Worm (Caenorhabditis elegans) whole organism, late embryonic: Measurements from ENCODE around the gene C01F1.5.

Experiments
- C38D4.7 ChIP-seq: fragments of 200-800 bp; sonication (Bioruptor generic); optimal IDR thresholded peaks from 2 replicates; lab custom pipeline; 2018; ENCODE audit warnings: mild to moderate bottlenecking, missing genetic modification characterization, moderate library complexity, missing compliant biosample characterization
- F13H6.1 ChIP-seq: sonication (generic microtip); optimal IDR thresholded peaks from 2 replicates; lab custom pipeline; 2016; ENCODE audit warnings: missing genetic modification characterization, missing compliant biosample characterization
- Y22D7AL.16 ChIP-seq: sonication (generic microtip); optimal IDR thresholded peaks from 2 replicates; lab custom pipeline; 2016; ENCODE audit warnings: missing genetic modification characterization, missing compliant biosample characterization
- ama-1 ChIP-seq: fragments of 150-350 bp; optimal IDR thresholded peaks from 2 replicates; lab custom pipeline; 2014
- ceh-14 ChIP-seq: sonication (generic microtip); optimal IDR thresholded peaks from 2 replicates; lab custom pipeline; 2016; ENCODE audit warnings: missing genotype, missing genetic modification characterization, missing compliant biosample characterization
- ceh-31 ChIP-seq: sonication (generic microtip); optimal IDR thresholded peaks from 2 replicates; lab custom pipeline; 2016; ENCODE audit warnings: missing genetic modification characterization, missing compliant biosample characterization
- ceh-34 ChIP-seq: sonication (generic microtip); optimal IDR thresholded peaks from 2 replicates; lab custom pipeline; 2016; ENCODE audit warnings: mild to moderate bottlenecking, missing genetic modification characterization, missing compliant biosample characterization
- ceh-45 ChIP-seq: fragments of 200-800 bp; sonication (Bioruptor generic); IDR thresholded peaks from 2 replicates; pipeline ENCODE4 v1.3.6; 2022; ENCODE audit warnings: missing genetic modification reagents, missing genetic modification characterization, missing compliant biosample characterization
- ceh-6 ChIP-seq: fragments of 200-800 bp; sonication (Bioruptor generic); optimal IDR thresholded peaks from 2 replicates; lab custom pipeline; 2018; ENCODE audit warnings: mild to moderate bottlenecking, missing genetic modification characterization, missing compliant biosample characterization
- che-1 ChIP-seq: sonication (generic microtip); optimal IDR thresholded peaks from 2 replicates; lab custom pipeline; 2016; ENCODE audit warnings: mild to moderate bottlenecking, missing genetic modification characterization, missing compliant biosample characterization
- dve-1 ChIP-seq: sonication (generic microtip); optimal IDR thresholded peaks from 2 replicates; lab custom pipeline; 2017; ENCODE audit warnings: antibody characterized with exemption, mild to moderate bottlenecking, missing genetic modification characterization, missing compliant biosample characterization
- elt-4 ChIP-seq: sonication (generic microtip); optimal IDR thresholded peaks from 2 replicates; lab custom pipeline; 2016; ENCODE audit warnings: missing genetic modification characterization, missing compliant biosample characterization
- ets-4 ChIP-seq: sonication (generic microtip); optimal IDR thresholded peaks from 2 replicates; lab custom pipeline; 2016; ENCODE audit warnings: missing genetic modification characterization, missing compliant biosample characterization
- eyg-1 ChIP-seq: sonication (generic microtip); optimal IDR thresholded peaks from 2 replicates; lab custom pipeline; 2016; ENCODE audit warnings: missing genotype, missing genetic modification characterization, missing compliant biosample characterization
- fax-1 ChIP-seq: sonication (generic microtip); optimal IDR thresholded peaks from 2 replicates; lab custom pipeline; 2016; ENCODE audit warnings: missing genotype, missing genetic modification characterization, missing compliant biosample characterization
- fkh-10 ChIP-seq: fragments of 150-350 bp; optimal IDR thresholded peaks from 2 replicates; lab custom pipeline; 2014; ENCODE audit warnings: missing biosample characterization, missing genetic modification reagents, missing genetic modification characterization
- fkh-6 ChIP-seq: sonication (generic microtip); optimal IDR thresholded peaks from 2 replicates; lab custom pipeline; 2016; ENCODE audit warnings: missing genetic modification characterization, missing compliant biosample characterization
- hlh-15 ChIP-seq: sonication (generic microtip); optimal IDR thresholded peaks from 2 replicates; lab custom pipeline; 2016; ENCODE audit warnings: missing genetic modification characterization, missing compliant biosample characterization
- hlh-30 ChIP-seq: sonication (generic microtip); optimal IDR thresholded peaks from 2 replicates; lab custom pipeline; 2017; ENCODE audit warnings: antibody characterized with exemption, missing genetic modification characterization, missing compliant biosample characterization; ENCODE audit not compliant: insufficient read depth
- hlh-8 ChIP-seq: sonication (generic microtip); optimal IDR thresholded peaks from 2 replicates; lab custom pipeline; 2016; ENCODE audit warnings: missing genotype, missing genetic modification characterization, missing compliant biosample characterization
- lin-11 ChIP-seq: fragments of 200-800 bp; sonication (Bioruptor generic); optimal IDR thresholded peaks from 2 replicates; lab custom pipeline; 2018; ENCODE audit warnings: mild to moderate bottlenecking, missing genetic modification characterization, missing compliant biosample characterization
- madf-2 ChIP-seq: sonication (generic microtip); optimal IDR thresholded peaks from 2 replicates; lab custom pipeline; 2017; ENCODE audit warnings: missing genetic modification characterization, missing compliant biosample characterization
- nfya-1 ChIP-seq: sonication (generic microtip); optimal IDR thresholded peaks from 2 replicates; lab custom pipeline; 2017; ENCODE audit warnings: missing genetic modification characterization, mild to moderate bottlenecking, missing compliant biosample characterization, antibody characterized with exemption, moderate library complexity
- nhr-11 ChIP-seq: fragments of 150-350 bp; optimal IDR thresholded peaks from 2 replicates; lab custom pipeline; 2014; ENCODE audit warnings: missing biosample characterization, missing genetic modification characterization
- nhr-232 ChIP-seq: sonication (generic microtip); optimal IDR thresholded peaks from 2 replicates; lab custom pipeline; 2016; ENCODE audit warnings: missing genetic modification characterization, missing compliant biosample characterization
- odd-2 ChIP-seq: sonication (generic microtip); optimal IDR thresholded peaks from 2 replicates; lab custom pipeline; 2017; ENCODE audit warnings: antibody characterized with exemption, mild to moderate bottlenecking, missing genetic modification characterization, missing compliant biosample characterization
- pag-3 ChIP-seq: sonication (generic microtip); optimal IDR thresholded peaks from 2 replicates; lab custom pipeline; 2016; ENCODE audit warnings: missing compliant biosample characterization, missing genetic modification characterization, borderline replicate concordance
- pat-9 ChIP-seq: fragments of 200-800 bp; sonication (Bioruptor generic); optimal IDR thresholded peaks from 2 replicates; lab custom pipeline; 2018; ENCODE audit warnings: mild to moderate bottlenecking, missing genetic modification characterization, moderate library complexity, missing compliant biosample characterization
- pha-4 ChIP-seq: fragments of 150-350 bp; optimal IDR thresholded peaks from 2 replicates; lab custom pipeline; 2018; ENCODE audit warnings: missing biosample characterization, missing genetic modification reagents, missing genetic modification characterization
- pqm-1 ChIP-seq: sonication (generic microtip); optimal IDR thresholded peaks from 2 replicates; lab custom pipeline; 2016; ENCODE audit warnings: missing genetic modification characterization, missing compliant biosample characterization
- pros-1 ChIP-seq: fragments of 150-350 bp; optimal IDR thresholded peaks from 2 replicates; lab custom pipeline; 2014; ENCODE audit warnings: missing biosample characterization, missing genetic modification reagents, missing genetic modification characterization
- sdc-2 ChIP-seq: sonication (generic microtip); optimal IDR thresholded peaks from 2 replicates; lab custom pipeline; 2016; ENCODE audit warnings: missing genotype, missing genetic modification characterization, missing compliant biosample characterization
- sox-4 ChIP-seq: sonication (generic microtip); optimal IDR thresholded peaks from 2 replicates; lab custom pipeline; 2017; ENCODE audit warnings: mild to moderate bottlenecking, missing genetic modification characterization, inconsistent platforms, missing compliant biosample characterization
- syd-9 ChIP-seq: sonication (generic microtip); optimal IDR thresholded peaks from 2 replicates; lab custom pipeline; 2016; ENCODE audit warnings: mild to moderate bottlenecking, missing genetic modification characterization, moderate library complexity, missing compliant biosample characterization
- tbx-7 ChIP-seq: sonication (generic microtip); optimal IDR thresholded peaks from 2 replicates; lab custom pipeline; 2016; ENCODE audit warnings: missing genotype, missing genetic modification characterization, missing compliant biosample characterization
- ttx-3 ChIP-seq: sonication (generic microtip); optimal IDR thresholded peaks from 2 replicates; lab custom pipeline; 2016; ENCODE audit warnings: missing genetic modification reagents, missing genetic modification characterization, missing compliant biosample characterization
- unc-3 ChIP-seq, 2 experiments: fragments of 200-800 bp in 1 of 2; sonication (Bioruptor generic) in 1 of 2; sonication (generic microtip) in 1 of 2; conservative IDR thresholded peaks in 1 of 2; optimal IDR thresholded peaks in 1 of 2; 2 replicates each; pipeline versions ENCODE4 v1.3.6 to Lab custom; 2016 to 2022; ENCODE audit warnings: missing compliant biosample characterization in 2 of 2, missing genetic modification characterization in 2 of 2, missing genetic modification reagents in 1 of 2
- unc-55 ChIP-seq: sonication (generic microtip); optimal IDR thresholded peaks from 2 replicates; lab custom pipeline; 2017; ENCODE audit warnings: missing biosample characterization, missing genetic modification reagents, missing genetic modification characterization
- zip-5 ChIP-seq: sonication (generic microtip); optimal IDR thresholded peaks from 2 replicates; lab custom pipeline; 2016; ENCODE audit warnings: missing genetic modification characterization, missing compliant biosample characterization

Gene C01F1.5

ce11 chrII:4316011-4316410 is 34.4 kb upstream of the C01F1.5 start, which contains the start of gene srw-40:
srw-40 (minus strand) TSS chrII:4316111.
- no peak for TF ChIP-seq hlh-15 (tag; lab: Kevin White, UChicago)
- TF ChIP-seq fkh-6 (tag; lab: Kevin White, UChicago), result no peak
- no peak for TF ChIP-seq odd-2 (tag; lab: Kevin White, UChicago)
- no peak for TF ChIP-seq fax-1
- TF ChIP-seq syd-9 (tag; lab: Kevin White, UChicago), result no peak
- TF ChIP-seq pros-1 (tag; lab: Kevin White, UChicago), result no peak
- no peak for TF ChIP-seq pag-3 (tag; lab: Kevin White, UChicago)
- no peak for TF ChIP-seq unc-3 (GFP tag; conservative IDR thresholded peaks at IDR 0.05; lab: Robert Waterston, UW)
- TF ChIP-seq unc-3 (tag; optimal IDR thresholded peaks at IDR 0.05; lab: Kevin White, UChicago), result no peak
- no peak for TF ChIP-seq C38D4.7
- no peak for TF ChIP-seq sox-4 (tag; lab: Kevin White, UChicago)
- no peak for TF ChIP-seq F13H6.1 (tag; lab: Kevin White, UChicago)

- TF ChIP-seq dve-1 (tag; lab: Kevin White, UChicago) (peak; percentile 40), ceh-34 (no peak)
Observed at ce11 chrII:4312115-4312514, 30.5 kb upstream of the C01F1.5 start, which contains the start of gene plep-1. plep-1 (minus strand) TSS chrII:4312215.

ce11 chrII:4309112-4309511 is 27.5 kb upstream of the C01F1.5 start:
- peak; percentile 76 for TF ChIP-seq unc-55

- no peak for TF ChIP-seq elt-4 (tag; lab: Kevin White, UChicago)
- no peak for TF ChIP-seq pqm-1 (tag; lab: Kevin White, UChicago)
- TF ChIP-seq nfya-1, result no peak
- no peak for TF ChIP-seq ceh-14 (tag; lab: Kevin White, UChicago)
- no peak for TF ChIP-seq odd-2 (tag; lab: Kevin White, UChicago)
- TF ChIP-seq pat-9 (tag; lab: Kevin White, UChicago), result no peak
- TF ChIP-seq fkh-10 (GFP tag; lab: Kevin White, UChicago), result no peak
- TF ChIP-seq hlh-8, result no peak
- TF ChIP-seq fax-1, result no peak
- no peak for TF ChIP-seq madf-2 (tag; lab: Kevin White, UChicago)
- no peak for TF ChIP-seq ama-1 (lab: Kevin White, UChicago)
- no peak for TF ChIP-seq ets-4
- no peak for TF ChIP-seq nhr-232 (tag; lab: Kevin White, UChicago)
- no peak for TF ChIP-seq ceh-34
- no peak for TF ChIP-seq sdc-2 (tag; lab: Kevin White, UChicago)
- TF ChIP-seq pha-4 (tag; lab: Kevin White, UChicago), result no peak
Observed at ce11 chrII:4306921-4307630, 25.4 kb upstream of the C01F1.5 start, which contains the start of gene Y52E8A.3. Y52E8A.3 (minus strand) TSS chrII:4306971.

ce11 chrII:4301307-4301706 is 19.7 kb upstream of the C01F1.5 start, which contains the start of gene gtf-2F1:
gtf-2F1 (plus strand) TSS chrII:4301607.
- TF ChIP-seq madf-2 (tag; lab: Kevin White, UChicago), result no peak
- no peak for TF ChIP-seq F13H6.1 (tag; lab: Kevin White, UChicago)
- no peak for TF ChIP-seq nfya-1
- TF ChIP-seq che-1, result no peak
- TF ChIP-seq, all 69 proteins: peak for 0

ce11 chrII:4299227-4299703 is 17.6 kb upstream of the C01F1.5 start, which contains the start of gene sco-1:
sco-1 (plus strand) TSS chrII:4299653.
- TF ChIP-seq F13H6.1 (tag; lab: Kevin White, UChicago) (peak; percentile 30), dve-1 (tag; lab: Kevin White, UChicago) (peak; percentile 76), hlh-30 (tag; lab: Kevin White, UChicago) (no peak), ttx-3 (tag; lab: Kevin White, UChicago) (no peak), ceh-6 (GFP tag; lab: Kevin White, UChicago) (no peak), eyg-1 (tag; lab: Kevin White, UChicago) (no peak), lin-11 (tag; lab: Kevin White, UChicago) (no peak), nfya-1 (peak; percentile 83), ceh-45 (GFP tag; lab: Robert Waterston, UW) (0 out of 2 replicates have a peak, but pooled peaks have one; percentile 36), hlh-15 (tag; lab: Kevin White, UChicago) (no peak), ets-4 (peak; percentile 92), nhr-11 (tag; lab: Kevin White, UChicago) (no peak), tbx-7 (tag; lab: Kevin White, UChicago) (peak; percentile 58), Y22D7AL.16 (tag; lab: Kevin White, UChicago) (no peak), pros-1 (tag; lab: Kevin White, UChicago) (no peak), ama-1 (lab: Kevin White, UChicago) (no peak), sdc-2 (tag; lab: Kevin White, UChicago) (no peak), zip-5 (tag; lab: Kevin White, UChicago) (peak; percentile 44), syd-9 (tag; lab: Kevin White, UChicago) (no peak), ceh-31 (tag; lab: Kevin White, UChicago) (peak; percentile 95)
